Fruit fly (Drosophila melanogaster): ENCODE measurements around the gene Paip2.

Gene Paip2

DNA sequence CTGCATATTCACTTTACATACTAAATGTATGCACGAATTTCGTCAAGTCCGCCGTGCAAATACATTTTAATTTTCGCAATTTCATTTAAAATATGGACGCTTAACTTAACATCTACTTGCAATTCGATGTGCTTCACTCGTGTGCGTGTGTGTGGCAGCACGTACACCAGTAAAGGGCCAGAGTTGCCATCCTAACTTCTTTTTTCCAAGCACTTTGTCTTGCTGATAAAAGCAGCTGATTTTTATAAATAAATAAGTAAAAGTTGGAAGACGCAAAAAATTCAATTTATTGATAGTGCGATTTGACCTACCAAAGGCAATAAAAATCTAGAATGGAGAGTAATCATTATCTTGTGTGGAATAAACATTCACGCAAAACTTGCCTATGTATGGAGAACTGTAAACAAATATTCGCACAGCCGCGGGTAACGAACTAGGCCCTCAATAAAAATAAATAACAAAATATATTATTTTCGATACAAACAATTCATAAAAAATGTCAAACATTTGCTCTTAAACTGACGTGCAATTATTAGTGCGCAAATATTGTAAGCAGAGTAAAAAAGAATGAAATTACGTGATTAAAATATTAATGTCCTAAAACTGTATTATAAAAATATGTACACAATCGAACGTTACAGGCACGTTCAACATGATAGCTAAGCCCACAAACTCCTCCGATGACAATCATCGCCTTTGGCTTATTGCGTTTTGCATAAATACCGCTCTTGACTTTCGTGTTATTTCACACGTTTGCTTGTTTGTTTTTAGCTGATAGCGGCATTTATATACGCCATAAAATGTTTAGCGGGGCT lies 1.8 kb downstream of the Paip2 start:
- TF ChIP-seq CG12768 (GFP tag; optimal IDR thresholded peaks at IDR 0.05) (peak; percentile 80), Mnt (GFP tag; optimal IDR thresholded peaks at IDR 0.05) (peak; percentile 44), Hr96 (GFP tag; optimal IDR thresholded peaks at IDR 0.05) (no peak), CG7045 (GFP tag; optimal IDR thresholded peaks at IDR 0.05) (peak; percentile 44), CG33017 (tag; optimal IDR thresholded peaks at IDR 0.05) (peak; percentile 82), CG14711 (tag; optimal IDR thresholded peaks at IDR 0.05) (peak; percentile 93), CG1620 (GFP tag; optimal IDR thresholded peaks at IDR 0.05) (peak; percentile 13), ovo (GFP tag; optimal IDR thresholded peaks at IDR 0.05) (peak; percentile 72), Crg-1 (GFP tag; optimal IDR thresholded peaks at IDR 0.05) (peak; percentile 35), pad (GFP tag; optimal IDR thresholded peaks at IDR 0.05) (peak; percentile 47), Clk (GFP tag; optimal IDR thresholded peaks at IDR 0.05) (peak; percentile 76), CG11617 (GFP tag; optimal IDR thresholded peaks at IDR 0.05) (peak; percentile 83), bab1 (GFP tag; optimal IDR thresholded peaks at IDR 0.05) (peak; percentile 72), CG7101 (tag; optimal IDR thresholded peaks at IDR 0.05) (peak; percentile 81), toe (GFP tag; optimal IDR thresholded peaks at IDR 0.05) (peak; percentile 56), CG5204 (GFP tag; optimal IDR thresholded peaks at IDR 0.05) (peak; percentile 75), cnc (optimal IDR thresholded peaks at IDR 0.05) (no peak), kay (GFP tag; ENCODE audit: borderline replicate concordance) (peak; percentile 54), tj (GFP tag; optimal IDR thresholded peaks at IDR 0.05) (peak; percentile 89), cic (GFP tag; optimal IDR thresholded peaks at IDR 0.05) (peak; percentile 91)

DNA sequence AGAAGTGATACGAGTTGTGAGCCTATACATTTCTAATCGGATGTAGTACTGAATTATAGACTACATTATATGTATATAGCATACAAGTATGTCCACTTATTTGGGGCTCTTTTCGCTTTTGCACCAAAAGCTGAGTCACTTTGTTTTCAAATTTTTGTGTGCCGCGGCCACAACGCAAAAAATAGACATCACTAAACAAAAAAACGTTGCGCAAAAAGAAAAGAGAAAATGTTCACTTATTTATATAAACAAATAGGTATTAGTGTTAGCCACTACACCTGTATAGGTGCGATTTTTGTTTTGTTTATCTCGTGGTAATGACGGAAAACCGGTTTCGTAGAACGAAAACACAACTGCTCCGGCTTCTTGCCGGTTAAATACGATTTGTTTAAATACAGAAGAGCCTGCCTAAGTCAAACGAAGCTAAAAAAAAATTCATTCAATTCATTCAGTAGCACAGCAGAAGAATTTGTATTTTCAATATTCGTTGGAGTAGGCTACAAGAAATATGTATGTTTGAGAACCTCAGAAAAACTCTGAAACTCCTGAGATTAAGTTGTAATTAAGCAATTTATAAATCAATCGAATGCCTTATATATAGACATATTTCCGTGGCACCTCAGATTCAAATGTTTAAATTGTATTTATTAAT lies 2.5 kb downstream of the Paip2 start:
- peak; percentile 78 for TF ChIP-seq cic (GFP tag; optimal IDR thresholded peaks at IDR 0.05)
- TF ChIP-seq kay (GFP tag; ENCODE audit: borderline replicate concordance), result peak; percentile 98
- no peak for TF ChIP-seq CG11617 (GFP tag; optimal IDR thresholded peaks at IDR 0.05)
- TF ChIP-seq Mnt (GFP tag; optimal IDR thresholded peaks at IDR 0.05), result peak; percentile 24

DNA sequence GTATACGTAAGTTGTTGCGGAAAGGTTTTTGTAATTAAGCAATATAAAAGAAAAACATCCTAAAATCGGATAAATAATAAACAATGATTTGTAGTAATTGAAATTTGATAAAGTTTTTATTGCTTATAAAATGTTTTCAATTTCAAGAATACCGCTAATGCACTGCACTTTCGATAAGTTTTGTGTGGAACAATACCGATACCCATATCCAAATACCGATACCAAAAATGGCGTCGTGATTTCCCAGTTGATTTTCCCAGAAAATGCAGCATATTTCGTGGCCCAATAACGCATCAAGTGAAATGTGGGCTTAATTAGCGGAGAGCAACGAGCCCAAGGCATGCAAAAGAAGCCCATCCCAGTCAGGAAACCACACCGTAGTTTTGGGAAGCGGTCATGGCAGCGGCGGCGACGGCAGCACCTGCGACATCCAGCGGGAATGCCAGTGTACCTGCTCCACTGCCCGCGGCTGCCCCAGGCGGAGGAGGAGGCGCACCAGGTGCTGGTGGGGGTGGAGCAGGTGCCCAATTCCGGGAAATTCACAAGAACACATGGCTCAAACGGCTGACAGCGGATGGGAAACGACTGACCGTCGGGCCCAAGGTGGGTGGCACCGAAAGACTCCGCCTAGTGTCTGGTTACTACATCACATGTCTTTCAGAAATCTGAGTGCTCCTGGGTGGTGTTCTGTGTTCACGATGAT lies 5.4 kb downstream of the Paip2 start, which contains the start of gene CG31342:
CG31342 (plus strand) TSS at position 214 of the 703 bp plus-strand sequence.
- TF ChIP-seq CG33017 (tag; optimal IDR thresholded peaks at IDR 0.05) (peak; percentile 50), kay (GFP tag; ENCODE audit: borderline replicate concordance) (no peak), Mnt (GFP tag; optimal IDR thresholded peaks at IDR 0.05) (no peak), CG14711 (tag; optimal IDR thresholded peaks at IDR 0.05) (peak; percentile 59), Hr96 (GFP tag; optimal IDR thresholded peaks at IDR 0.05) (no peak), CG1620 (GFP tag; optimal IDR thresholded peaks at IDR 0.05) (no peak), Crg-1 (GFP tag; optimal IDR thresholded peaks at IDR 0.05) (no peak), ovo (GFP tag; optimal IDR thresholded peaks at IDR 0.05) (no peak), tj (GFP tag; optimal IDR thresholded peaks at IDR 0.05) (peak; percentile 5), CG7045 (GFP tag; optimal IDR thresholded peaks at IDR 0.05) (peak; percentile 40), CG11617 (GFP tag; optimal IDR thresholded peaks at IDR 0.05) (peak; percentile 34), CG7101 (tag; optimal IDR thresholded peaks at IDR 0.05) (peak; percentile 59), toe (GFP tag; optimal IDR thresholded peaks at IDR 0.05) (no peak), cic (GFP tag; optimal IDR thresholded peaks at IDR 0.05) (no peak), bab1 (GFP tag; optimal IDR thresholded peaks at IDR 0.05) (peak; percentile 70), CG5204 (GFP tag; optimal IDR thresholded peaks at IDR 0.05) (no peak)

DNA sequence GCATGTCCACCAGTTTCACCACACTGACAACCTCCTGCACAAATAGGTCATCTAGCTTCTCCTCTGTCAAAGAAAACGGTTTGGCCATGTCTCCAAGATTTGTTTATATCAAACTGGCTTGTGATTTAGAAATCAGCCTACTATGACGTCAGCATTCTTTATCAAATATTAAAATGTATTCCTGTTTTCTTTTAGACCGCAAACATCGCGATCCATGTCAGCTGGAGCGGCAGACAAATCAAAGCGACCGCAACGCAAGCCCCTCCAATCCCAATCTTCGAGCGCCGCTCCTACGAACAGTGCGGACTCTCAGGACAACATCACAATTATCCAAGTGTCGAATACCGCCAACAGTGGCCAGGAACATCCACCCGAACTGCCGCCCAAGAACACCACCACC lies 7.8 kb downstream of the Paip2 start, which contains the start of gene CG14383:
CG14383 (minus strand) TSS at position 101 of the 400 bp plus-strand sequence.
- TF ChIP-seq CG1620 (GFP tag; optimal IDR thresholded peaks at IDR 0.05) (no peak), cic (GFP tag; optimal IDR thresholded peaks at IDR 0.05) (no peak), tj (GFP tag; optimal IDR thresholded peaks at IDR 0.05) (no peak), CG33017 (tag; optimal IDR thresholded peaks at IDR 0.05) (no peak), Hr96 (GFP tag; optimal IDR thresholded peaks at IDR 0.05) (no peak), CG7101 (tag; optimal IDR thresholded peaks at IDR 0.05) (no peak), ovo (GFP tag; optimal IDR thresholded peaks at IDR 0.05) (no peak)

DNA sequence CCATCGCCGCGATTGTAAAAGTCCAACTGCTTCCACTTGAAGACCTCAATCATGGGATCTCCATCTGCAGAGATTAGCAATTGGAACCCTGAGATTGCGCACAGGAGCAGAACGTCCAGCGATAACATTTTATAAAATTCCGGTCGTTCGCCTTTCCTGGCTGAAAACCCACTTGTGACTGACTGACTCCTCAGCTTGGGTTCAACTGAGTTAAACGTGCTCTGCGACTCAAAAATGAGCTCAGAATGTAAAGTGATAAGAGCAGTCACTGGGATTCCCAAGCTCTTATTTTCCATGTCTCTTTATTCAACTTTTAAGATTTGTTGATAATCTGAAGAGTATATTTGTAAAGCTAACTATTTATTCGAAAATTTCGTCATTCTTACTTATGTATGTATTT lies 12.4 kb downstream of the Paip2 start, which contains the start of gene yellow-f:
yellow-f (minus strand) TSS at position 184 of the 400 bp plus-strand sequence.
- TF ChIP-seq CG7045 (GFP tag; optimal IDR thresholded peaks at IDR 0.05) (no peak), CG7101 (tag; optimal IDR thresholded peaks at IDR 0.05) (no peak), kay (GFP tag; ENCODE audit: borderline replicate concordance) (no peak), toe (GFP tag; optimal IDR thresholded peaks at IDR 0.05) (no peak), bab1 (GFP tag; optimal IDR thresholded peaks at IDR 0.05) (no peak), tj (GFP tag; optimal IDR thresholded peaks at IDR 0.05) (no peak), CG11617 (GFP tag; optimal IDR thresholded peaks at IDR 0.05) (no peak), CG14711 (tag; optimal IDR thresholded peaks at IDR 0.05) (no peak), CG33017 (tag; optimal IDR thresholded peaks at IDR 0.05) (no peak), Mnt (GFP tag; optimal IDR thresholded peaks at IDR 0.05) (no peak), CG5204 (GFP tag; optimal IDR thresholded peaks at IDR 0.05) (no peak), CG1620 (GFP tag; optimal IDR thresholded peaks at IDR 0.05) (no peak), cnc (optimal IDR thresholded peaks at IDR 0.05) (no peak), Hr96 (GFP tag; optimal IDR thresholded peaks at IDR 0.05) (no peak), pad (GFP tag; optimal IDR thresholded peaks at IDR 0.05) (no peak)

Data from whole organism, adult.